Worm (Caenorhabditis elegans) whole organism, L4/young adult: Measurements from ENCODE around the gene R04B3.3.

Experiments
- W03F9.2 ChIP-seq: fragments of 150-350 bp; optimal IDR thresholded peaks from 2 replicates; lab custom pipeline; 2014; ENCODE audit warnings: missing biosample characterization, missing genetic modification characterization
- dao-5 ChIP-seq: sonication (generic microtip); optimal IDR thresholded peaks from 2 replicates; lab custom pipeline; 2016; ENCODE audit warnings: missing genotype, missing genetic modification characterization, moderate library complexity, missing compliant biosample characterization
- him-1 ChIP-seq: sonication (generic microtip); optimal IDR thresholded peaks from 2 replicates; lab custom pipeline; 2016; ENCODE audit warnings: missing genotype, missing genetic modification reagents, missing genetic modification characterization, missing compliant biosample characterization

ce11 chrX:2464064-2464463, 11.7 kb downstream of the R04B3.3 start:
- TF ChIP-seq him-1 (tag; lab: Kevin White, UChicago) (no peak), W03F9.2 (tag; lab: Kevin White, UChicago) (no peak), dao-5 (tag; lab: Kevin White, UChicago) (no peak)
